Worm (Caenorhabditis elegans): Measurements from ENCODE around the gene srg-64.

- TF ChIP-seq flt-1 (GFP tag; IDR thresholded peaks at IDR 0.05): no peak
- TF ChIP-seq med-1 (GFP tag; optimal IDR thresholded peaks at IDR 0.05; ENCODE audit: insufficient read depth): no peak
- no peak for TF ChIP-seq ztf-23 (GFP tag; IDR thresholded peaks at IDR 0.05)
- no peak for TF ChIP-seq klf-2 (GFP tag; conservative IDR thresholded peaks at IDR 0.05)
- TF ChIP-seq T22C8.4 (GFP tag; IDR thresholded peaks at IDR 0.05): no peak
- TF ChIP-seq ref-1 (GFP tag; conservative IDR thresholded peaks at IDR 0.05): no peak
- TF ChIP-seq ztf-29 (GFP tag; IDR thresholded peaks at IDR 0.05): no peak
- TF ChIP-seq cog-1 (tag; optimal IDR thresholded peaks at IDR 0.05): no peak
Measured at ce11 chrX:15706108-15706676, 34.2 kb downstream of the srg-64 start.
